Fruit fly (Drosophila melanogaster): Measurements from ENCODE around the gene Mp.

dm6 chr3L:7012271-7012670 is 13.6 kb downstream of the Mp start:
- TF ChIP-seq Oli (tag; optimal IDR thresholded peaks at IDR 0.05) = no peak
- TF ChIP-seq crp (GFP tag; optimal IDR thresholded peaks at IDR 0.05) = no peak
- TF ChIP-seq HmgD (GFP tag; optimal IDR thresholded peaks at IDR 0.05) = no peak
- no peak for TF ChIP-seq Med (GFP tag)
- TF ChIP-seq CG31224 (GFP tag; IDR thresholded peaks at IDR 0.05) = no peak
- TF ChIP-seq ranshi (GFP tag; IDR thresholded peaks at IDR 0.05) = no peak
- TF ChIP-seq CG1233 (GFP tag; optimal IDR thresholded peaks at IDR 0.05) = no peak
- no peak for TF ChIP-seq gcm2 (GFP tag; optimal IDR thresholded peaks at IDR 0.05)
- TF ChIP-seq CG30020 (tag; optimal IDR thresholded peaks at IDR 0.05) = no peak
- TF ChIP-seq CG6689 (GFP tag; IDR thresholded peaks at IDR 0.05) = no peak
- no peak for TF ChIP-seq psq (GFP tag; optimal IDR thresholded peaks at IDR 0.05)
- no peak for TF ChIP-seq gsb-n (tag; optimal IDR thresholded peaks at IDR 0.05)
- no peak for TF ChIP-seq CG8478 (optimal IDR thresholded peaks at IDR 0.05)
